Worm (Caenorhabditis elegans) whole organism, L3 larva: ENCODE measurements around the gene mecr-1.

ENCODE experiments used
- ZK546.5 ChIP-seq: sonication (generic microtip); optimal IDR thresholded peaks from 2 replicates; lab custom pipeline; 2017; ENCODE audit warnings: missing biosample characterization, missing genetic modification characterization
- aly-2 ChIP-seq: fragments of 150-350 bp; optimal IDR thresholded peaks from 2 replicates; lab custom pipeline; 2014; ENCODE audit warnings: missing biosample characterization, missing genetic modification characterization
- egl-27 ChIP-seq: sonication (generic microtip); optimal IDR thresholded peaks from 4 replicates; lab custom pipeline; 2017; ENCODE audit warnings: missing biosample characterization, missing genetic modification reagents, missing genetic modification characterization
- hmg-11 ChIP-seq: sonication (generic microtip); optimal IDR thresholded peaks from 2 replicates; lab custom pipeline; 2016; ENCODE audit warnings: missing genetic modification characterization, missing compliant biosample characterization
- mdl-1 ChIP-seq: fragments of 150-350 bp; optimal IDR thresholded peaks from 2 replicates; lab custom pipeline; 2014; ENCODE audit warnings: missing biosample characterization, missing genetic modification characterization
- nhr-12 ChIP-seq: fragments of 150-350 bp; optimal IDR thresholded peaks from 2 replicates; lab custom pipeline; 2014; ENCODE audit warnings: missing biosample characterization, missing genetic modification characterization
- nhr-25 ChIP-seq: sonication (generic microtip); optimal IDR thresholded peaks from 2 replicates; lab custom pipeline; 2017; ENCODE audit warnings: missing biosample characterization, missing genetic modification characterization
- nhr-76 ChIP-seq: fragments of 150-350 bp; sonication (generic microtip); optimal IDR thresholded peaks from 5 replicates; lab custom pipeline; 2014; ENCODE audit warnings: missing biosample characterization, missing genetic modification characterization
- pha-4 ChIP-seq: fragments of 150-350 bp; optimal IDR thresholded peaks from 2 replicates; lab custom pipeline; 2014; ENCODE audit warnings: missing biosample characterization, missing genetic modification reagents, missing genetic modification characterization
- skn-1 ChIP-seq: fragments of 150-350 bp; optimal IDR thresholded peaks from 2 replicates; lab custom pipeline; 2014; ENCODE audit warnings: missing biosample characterization, missing genetic modification characterization
- unc-62 ChIP-seq: fragments of 150-350 bp; sonication (generic microtip); optimal IDR thresholded peaks from 4 replicates; lab custom pipeline; 2014; ENCODE audit warnings: missing biosample characterization, missing genetic modification reagents, missing genetic modification characterization
- ztf-11 ChIP-seq: fragments of 150-350 bp; optimal IDR thresholded peaks from 2 replicates; lab custom pipeline; 2014; ENCODE audit warnings: missing biosample characterization, missing genetic modification characterization

DNA sequence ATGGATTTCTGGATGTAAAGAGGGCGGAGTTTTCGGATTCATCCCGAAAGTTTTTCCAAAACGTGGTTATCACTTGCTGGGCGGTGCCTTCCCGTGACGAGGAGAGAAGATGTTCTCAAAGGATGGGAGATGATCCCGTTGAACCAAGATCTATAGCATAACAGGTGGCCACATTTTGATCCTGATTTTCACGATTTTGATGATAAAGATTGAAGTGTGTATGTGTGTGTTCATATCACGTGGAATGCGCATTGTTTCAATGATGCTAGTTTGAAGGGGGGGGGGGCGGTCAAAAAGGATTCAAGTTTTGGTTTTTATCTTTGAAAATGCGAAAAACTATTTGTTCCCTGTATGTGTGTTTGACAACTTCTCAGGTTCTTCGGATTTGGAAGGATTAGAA lies 41.9 kb downstream of the mecr-1 start, which contains the start of gene mltn-1:
- TF ChIP-seq skn-1 (tag; lab: Kevin White, UChicago) (no peak), ZK546.5 (tag; lab: Kevin White, UChicago) (no peak), egl-27 (tag; lab: Kevin White, UChicago) (no peak), ztf-11 (no peak), unc-62 (GFP tag; lab: Kevin White, UChicago) (no peak), mdl-1 (tag; lab: Kevin White, UChicago) (no peak), nhr-12 (tag; lab: Kevin White, UChicago) (no peak), nhr-76 (tag; lab: Kevin White, UChicago) (no peak), aly-2 (no peak), pha-4 (no peak), nhr-25 (tag; lab: Kevin White, UChicago) (no peak), hmg-11 (tag; lab: Kevin White, UChicago) (no peak)
